Worm (Caenorhabditis elegans) whole organism, young adult: ENCODE measurements around the gene sec-16A.1.

ENCODE experiments used
- bed-2 ChIP-seq: fragments of 200-800 bp; sonication (Bioruptor generic); IDR thresholded peaks from 2 replicates; pipeline ENCODE4 v1.3.6; 2022; ENCODE audit warnings: missing genetic modification reagents, missing genetic modification characterization, missing compliant biosample characterization
- lsy-27 ChIP-seq: sonication (generic microtip); optimal IDR thresholded peaks from 2 replicates; lab custom pipeline; 2017; ENCODE audit warnings: missing genetic modification characterization, mild to moderate bottlenecking, missing compliant biosample characterization, antibody characterized with exemption, missing genotype, borderline replicate concordance; ENCODE audit not compliant: insufficient read depth

DNA sequence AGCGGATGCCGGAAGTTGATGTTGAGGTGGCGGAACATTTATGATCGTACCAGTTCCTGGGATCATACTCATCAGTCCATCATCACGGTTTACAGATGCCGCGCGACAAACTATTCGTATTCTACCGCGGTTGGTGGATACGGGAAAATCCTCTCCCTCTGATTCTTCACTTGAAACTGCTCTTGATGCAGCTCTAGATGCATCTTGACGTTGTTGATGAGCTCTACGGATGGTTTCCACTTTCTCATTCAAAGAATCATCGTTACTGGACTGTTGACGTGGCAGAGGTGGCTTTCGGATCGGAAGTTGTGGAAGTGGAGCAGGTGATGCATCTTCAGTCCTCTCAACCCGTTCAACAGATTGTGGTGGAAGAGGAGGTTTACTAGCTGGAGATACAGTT is 23.5 kb downstream of the sec-16A.1 start:
- TF ChIP-seq bed-2 (GFP tag; lab: Robert Waterston, UW): no peak
- TF ChIP-seq lsy-27 (tag; lab: Kevin White, UChicago): no peak
